Fruit fly (Drosophila melanogaster): ENCODE results near the gene S1P.

DNA sequence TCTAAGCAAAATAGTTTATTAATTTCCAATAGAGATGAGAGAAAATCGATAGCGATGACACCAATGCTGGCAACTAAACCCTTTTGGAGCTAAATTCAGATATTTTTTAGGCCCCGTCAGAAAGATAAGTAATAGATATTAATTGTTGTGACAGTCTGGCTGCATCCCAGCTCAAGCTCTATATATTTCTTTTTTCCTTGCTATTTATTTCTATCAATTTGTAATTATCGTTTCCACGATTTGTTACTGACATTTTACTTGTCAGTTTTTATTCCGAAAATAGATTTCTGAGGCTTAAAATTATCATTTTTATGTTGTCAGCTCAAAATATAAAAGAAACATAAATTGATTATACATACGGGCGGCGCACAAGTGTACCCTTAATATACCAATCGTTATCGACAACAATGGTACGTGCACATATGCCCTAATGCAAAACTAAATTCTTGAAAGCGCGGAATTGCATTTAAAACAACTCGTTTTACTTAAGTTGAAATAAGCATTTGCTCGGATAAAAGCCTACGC is 48.3 kb downstream of the S1P start, which contains the start of the genes CRIF and SMC5:
- TF ChIP-seq Snoo (tag; optimal IDR thresholded peaks at IDR 0.05) (no peak), CG13204 (GFP tag; optimal IDR thresholded peaks at IDR 0.05) (no peak), CG4496 (GFP tag; IDR thresholded peaks at IDR 0.05) (no peak), CG14655 (GFP tag; optimal IDR thresholded peaks at IDR 0.05) (no peak), EcR (GFP tag; optimal IDR thresholded peaks at IDR 0.05) (no peak), rn (GFP tag; IDR thresholded peaks at IDR 0.05) (no peak), CG12605 (GFP tag; IDR thresholded peaks at IDR 0.05) (no peak), fd96Ca (GFP tag; IDR thresholded peaks at IDR 0.05) (no peak)
